Worm (Caenorhabditis elegans): Measurements from ENCODE around the gene M195.2.

DNA sequence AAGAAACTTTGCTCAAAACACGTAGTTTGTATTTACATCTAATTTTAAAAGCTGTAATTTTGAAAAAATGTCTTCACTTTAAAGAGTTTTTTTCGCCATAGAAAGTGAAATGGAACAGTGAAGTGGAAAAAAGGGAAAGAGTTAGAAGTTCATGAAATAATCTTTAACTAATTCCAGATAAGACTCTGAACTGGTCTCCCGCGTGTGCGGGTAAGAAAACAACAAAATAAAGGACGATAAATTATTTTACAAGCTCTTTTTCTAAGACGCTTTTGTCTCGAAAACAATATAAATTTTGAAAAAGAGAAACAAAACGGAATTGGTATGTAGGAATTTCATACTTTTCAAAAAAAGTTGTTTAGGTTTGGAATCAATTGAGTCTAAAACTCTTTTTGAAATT is 43.9 kb upstream of the M195.2 start:
- TF ChIP-seq him-1 (tag; optimal IDR thresholded peaks at IDR 0.05) (no peak), dao-5 (tag; optimal IDR thresholded peaks at IDR 0.05) (no peak), W03F9.2 (tag; optimal IDR thresholded peaks at IDR 0.05) (no peak)
